Fruit fly (Drosophila melanogaster) ovary, adult (tissue): ENCODE data around the gene CIA30.

Experiments used
- CG17801 ChIP-seq: fragments of 200-800 bp; optimal IDR thresholded peaks from 2 replicates; lab custom pipeline; 2019; ENCODE audit warnings: missing biosample characterization, mild to moderate bottlenecking, missing genetic modification characterization, moderate library complexity; ENCODE audit not compliant: partially characterized antibody

The CIA30 gene

DNA sequence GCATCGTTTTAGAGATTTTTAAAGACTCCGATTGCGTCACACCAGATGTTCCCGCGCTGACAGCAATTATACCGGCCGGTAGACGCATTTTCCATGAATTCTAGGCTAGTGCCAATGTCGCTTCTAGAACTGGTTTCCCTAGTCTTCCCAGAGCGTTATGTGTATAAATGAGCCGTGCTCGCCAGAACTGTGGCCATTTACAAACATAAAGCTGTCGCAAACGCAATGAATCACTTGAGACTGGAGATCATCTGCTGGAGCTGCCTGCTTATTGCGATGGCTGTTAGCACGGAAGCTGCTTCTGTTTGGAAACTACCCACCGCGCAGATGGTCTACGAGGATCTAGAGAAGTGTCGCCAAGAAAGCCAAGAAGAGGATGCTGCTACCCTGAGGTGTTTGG is 22.5 kb upstream of the CIA30 start, which contains the start of gene Obp99d:
Gene Obp99d, plus strand, starts transcription at position 192 of the 400 bp plus-strand sequence.
- no peak for TF ChIP-seq CG17801 (GFP tag; lab: Kevin White, UChicago)

DNA sequence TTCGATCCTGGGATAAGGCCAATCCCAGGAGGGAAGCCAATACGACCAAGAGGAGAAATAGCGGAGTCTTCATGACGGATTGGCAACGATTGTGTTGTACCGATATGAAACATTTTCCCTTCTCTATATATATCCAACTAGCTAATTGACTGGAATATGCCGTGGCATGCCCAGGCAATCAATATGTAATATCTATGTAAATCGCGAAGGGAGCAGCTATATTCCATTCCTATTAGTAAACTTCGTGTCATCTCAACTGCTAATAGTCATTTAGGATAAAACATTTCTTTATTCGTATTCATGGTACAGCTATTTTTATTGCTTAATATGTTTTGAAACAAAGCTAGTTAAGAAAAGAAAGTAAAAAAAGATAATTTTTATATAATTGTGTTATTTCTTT is 21.5 kb upstream of the CIA30 start, which contains the start of gene Dup99B:
Gene Dup99B, minus strand, starts transcription at position 101 of the 400 bp plus-strand sequence.
- TF ChIP-seq CG17801 (GFP tag; lab: Kevin White, UChicago): no peak

DNA sequence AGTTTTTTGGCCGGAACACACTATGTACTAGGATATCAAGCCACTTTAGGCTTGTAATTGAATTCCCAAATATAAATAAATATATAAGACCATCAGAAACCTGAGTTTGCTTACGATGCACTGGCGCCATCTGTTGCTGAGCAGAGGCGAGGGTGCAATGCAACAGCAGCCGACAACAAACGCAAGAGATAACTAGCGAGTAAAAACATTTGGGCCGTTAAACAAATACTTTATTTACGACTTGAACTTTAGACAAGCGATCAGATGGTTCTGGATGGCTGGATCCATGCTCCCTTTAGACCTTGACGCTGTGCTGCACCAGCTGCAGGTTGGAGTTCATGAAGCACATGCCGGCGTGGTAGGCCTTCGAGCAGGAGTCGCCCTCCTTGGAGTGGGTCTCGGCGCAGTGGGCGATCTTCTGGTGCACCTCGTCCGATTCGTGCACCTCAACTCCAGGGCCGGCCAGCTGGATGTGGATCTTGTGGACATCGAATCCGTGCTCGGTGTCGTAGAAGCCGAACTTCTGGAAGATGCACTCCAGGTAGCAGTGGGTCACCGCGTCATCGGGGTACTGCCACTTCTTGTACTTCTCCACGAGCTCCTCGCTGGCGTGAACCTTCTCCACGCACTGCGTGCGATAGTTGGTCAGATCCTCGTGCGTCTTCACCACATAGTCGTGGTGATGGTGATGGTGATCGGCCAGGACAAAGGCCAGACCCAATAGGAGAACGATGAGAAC is 20.6 kb upstream of the CIA30 start:
- no peak for TF ChIP-seq CG17801 (GFP tag; lab: Kevin White, UChicago)

DNA sequence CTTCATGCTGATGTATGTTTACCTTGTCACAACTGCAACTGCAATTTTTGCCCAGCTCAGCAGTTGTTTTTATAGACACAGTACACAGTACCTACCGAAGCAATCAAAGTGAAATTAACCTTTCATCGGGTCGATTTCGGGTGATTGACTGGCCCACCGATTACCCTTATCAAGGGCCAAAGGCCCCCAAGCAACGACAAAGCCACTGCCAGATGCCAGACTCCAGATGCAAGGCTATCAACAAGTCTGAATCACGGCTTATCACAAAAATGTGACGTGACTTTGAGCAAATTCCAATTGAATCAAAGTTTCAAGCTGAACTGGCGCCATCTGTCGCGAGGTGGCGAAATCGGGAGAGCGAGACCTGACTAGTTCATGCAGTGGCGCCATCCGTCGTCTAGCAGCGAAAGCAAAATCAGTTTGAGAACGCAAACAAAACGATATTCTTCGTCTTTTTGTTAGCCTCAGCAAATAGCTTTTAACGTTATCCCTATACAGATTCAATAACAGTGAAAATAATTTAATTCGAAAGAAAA is 19.9 kb upstream of the CIA30 start, which contains the start of gene Obp99b:
Gene Obp99b, minus strand, starts transcription at position 115 of the 536 bp plus-strand sequence.
- TF ChIP-seq CG17801 (GFP tag; lab: Kevin White, UChicago): no peak

DNA sequence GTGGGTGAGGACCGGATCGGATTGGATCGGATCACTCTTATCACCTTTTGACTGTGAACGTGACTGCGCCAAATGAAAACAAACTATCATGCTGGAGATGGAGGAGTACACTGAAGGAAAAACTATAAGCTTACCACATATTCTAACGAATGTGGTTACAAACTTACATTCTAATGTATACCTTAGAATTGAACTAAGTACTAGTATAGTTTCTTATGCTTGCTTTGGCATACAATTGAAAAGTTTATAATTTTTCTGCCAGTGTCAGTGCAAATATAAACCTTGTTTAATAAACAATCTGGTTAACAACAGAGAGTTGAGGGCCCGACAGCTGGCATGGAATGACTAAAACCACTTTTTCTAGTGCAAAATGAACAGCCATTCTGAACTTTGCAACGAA is 19.2 kb upstream of the CIA30 start:
- TF ChIP-seq CG17801 (GFP tag; lab: Kevin White, UChicago): no peak

DNA sequence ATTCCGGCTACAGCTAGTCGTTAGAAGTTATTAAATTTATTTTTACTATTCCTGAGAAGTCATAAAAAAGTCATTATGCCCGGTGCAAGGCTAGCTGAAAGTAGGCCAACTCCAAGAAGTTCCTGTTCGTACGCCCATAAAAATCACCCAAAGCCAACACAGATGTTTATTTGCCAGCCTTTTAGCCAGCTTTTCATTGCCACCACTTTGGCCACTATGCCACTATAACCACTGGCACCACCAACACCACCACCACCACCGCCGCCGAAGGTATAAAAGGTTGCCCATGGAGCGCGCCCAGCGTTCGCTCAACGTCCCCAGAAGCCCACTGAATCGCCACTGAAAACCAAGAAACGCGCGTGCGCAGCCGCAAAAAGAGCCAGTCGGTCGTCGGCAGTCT is 18.4 kb upstream of the CIA30 start, which contains the start of gene CG15506:
Gene CG15506, plus strand, starts transcription at position 301 of the 400 bp plus-strand sequence.
- TF ChIP-seq CG17801 (GFP tag; lab: Kevin White, UChicago): no peak

DNA sequence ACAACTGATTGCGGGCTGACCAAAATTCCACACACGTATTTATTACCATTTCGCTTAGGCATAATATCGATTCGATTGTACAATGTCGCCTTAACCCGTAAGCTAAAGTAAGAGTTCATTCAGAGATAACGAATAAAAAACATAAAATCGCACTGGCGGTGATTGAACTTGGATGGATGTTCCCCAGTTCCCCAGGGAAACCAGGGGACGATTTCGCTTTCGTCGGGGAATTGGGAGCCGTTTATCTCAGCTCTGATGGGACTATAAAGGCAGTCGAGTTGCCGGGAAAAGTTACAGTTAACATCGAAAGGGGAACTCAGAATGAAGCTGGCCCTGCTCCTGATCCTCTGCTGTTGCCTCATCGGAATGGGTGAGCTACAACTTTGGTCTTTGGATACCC is 14.5 kb upstream of the CIA30 start, which contains the start of gene CG34296:
Gene CG34296, plus strand, starts transcription at position 301 of the 400 bp plus-strand sequence.
- no peak for TF ChIP-seq CG17801 (GFP tag; lab: Kevin White, UChicago)

DNA sequence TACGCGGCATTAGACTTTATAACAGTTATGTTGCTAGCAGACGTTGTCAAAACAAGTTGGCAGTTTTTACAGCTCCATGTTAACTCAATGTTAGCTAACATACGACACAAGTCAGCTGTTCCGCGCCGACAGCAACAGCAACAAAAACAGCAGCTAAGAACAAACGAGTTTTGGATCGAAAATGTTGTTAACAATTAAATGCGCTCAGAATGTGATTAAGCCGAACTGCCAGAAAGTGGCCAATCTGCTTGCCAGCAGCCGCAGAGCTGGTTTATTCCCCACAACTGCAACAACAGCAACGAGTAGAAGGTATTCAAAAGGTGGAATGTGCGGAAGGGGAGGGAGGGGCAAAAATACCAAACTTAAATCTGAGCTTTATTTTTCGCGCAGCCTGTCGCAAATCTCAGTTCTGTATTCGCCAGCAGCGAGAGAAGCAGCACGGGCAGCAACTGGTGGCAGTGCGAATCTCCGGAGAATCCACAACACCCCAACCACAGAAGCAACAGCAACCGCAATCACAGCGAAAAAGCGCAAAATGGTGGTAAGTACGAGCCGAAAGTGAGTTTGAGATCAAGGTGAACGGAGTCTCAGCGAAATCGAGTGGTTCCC is 13.6 kb upstream of the CIA30 start, which contains the start of gene Pcd:
Gene Pcd, plus strand, starts transcription at position 116 of the 609 bp plus-strand sequence.
- TF ChIP-seq CG17801 (GFP tag; lab: Kevin White, UChicago): peak; percentile 44

DNA sequence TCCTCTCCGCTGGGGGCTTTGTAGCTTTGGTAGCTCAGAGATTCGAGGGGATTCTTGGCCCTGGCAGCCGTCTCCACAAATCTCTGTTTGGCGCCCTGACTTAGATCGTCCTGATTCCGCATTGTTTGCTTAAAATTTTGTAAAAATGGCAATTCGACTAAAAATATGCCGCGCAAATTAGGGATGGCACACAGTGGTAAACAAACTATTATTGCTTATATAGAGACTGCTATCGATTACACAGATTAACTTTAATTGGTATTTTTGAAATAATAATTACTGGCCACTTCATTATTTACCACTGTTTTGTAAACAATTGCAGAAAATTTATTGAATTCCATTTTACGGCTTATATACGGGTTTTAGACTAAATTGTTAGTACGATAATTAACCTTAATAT is 12.0 kb upstream of the CIA30 start, which contains the start of the genes Naa40 and CG18731:
Gene Naa40, minus strand, starts transcription at position 206 of the 400 bp plus-strand sequence.
Gene CG18731, plus strand, starts transcription at position 283 of the 400 bp plus-strand sequence.
- no peak for TF ChIP-seq CG17801 (GFP tag; lab: Kevin White, UChicago)

DNA sequence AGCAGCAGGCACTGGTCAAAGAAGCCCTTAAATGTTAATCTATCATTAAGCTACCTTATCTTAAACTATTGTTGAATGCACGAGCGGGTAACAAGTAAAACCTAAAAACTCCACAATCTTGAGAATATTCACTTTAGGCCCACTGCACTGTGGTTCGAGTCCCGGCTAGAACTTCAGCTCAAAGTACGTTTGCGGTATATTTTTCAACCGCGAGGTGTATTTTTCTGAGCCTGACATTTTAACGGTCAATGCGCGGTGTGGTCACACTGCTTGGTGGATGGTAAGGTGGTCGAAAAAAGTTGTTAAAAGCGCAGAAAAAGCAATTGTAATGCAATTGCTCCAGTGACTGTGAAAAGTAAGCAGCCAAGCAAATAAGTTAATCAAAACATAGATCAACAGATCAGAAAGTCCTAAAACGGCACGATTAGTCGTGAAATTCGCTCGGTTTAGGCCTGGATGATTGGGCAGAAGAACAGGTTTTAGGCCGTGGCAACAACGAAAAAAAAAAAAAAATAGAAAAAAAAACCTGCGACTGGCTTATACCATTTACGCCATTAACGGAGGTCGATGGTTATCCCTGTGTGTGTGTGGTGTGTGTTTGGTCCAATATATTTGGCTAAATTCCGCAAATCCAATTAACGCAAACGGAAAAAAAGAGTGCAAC is 11.1 kb upstream of the CIA30 start, which contains the start of gene Kul:
Gene Kul, plus strand, starts transcription at position 254 of the 664 bp plus-strand sequence.
- TF ChIP-seq CG17801 (GFP tag; lab: Kevin White, UChicago): peak; percentile 5

DNA sequence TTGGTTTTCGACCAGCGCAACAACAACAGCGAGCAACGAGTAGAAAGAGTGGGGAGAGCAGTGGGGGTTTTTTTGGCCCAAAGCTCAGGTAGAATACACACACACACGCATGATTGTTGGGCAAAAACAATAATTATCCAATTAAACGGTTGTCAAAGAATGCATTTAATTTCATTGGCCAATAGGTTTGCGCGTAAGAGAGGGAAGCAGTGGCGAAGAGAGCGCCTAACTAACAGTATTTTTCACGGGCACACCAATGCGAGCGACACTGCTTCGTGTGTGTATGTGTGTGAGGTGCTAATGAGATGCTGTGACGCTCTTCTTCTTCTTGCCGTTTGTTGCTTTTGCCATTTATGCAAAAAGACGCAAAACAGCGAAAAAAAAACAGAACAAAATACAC is 10.5 kb upstream of the CIA30 start:
- TF ChIP-seq CG17801 (GFP tag; lab: Kevin White, UChicago): no peak

DNA sequence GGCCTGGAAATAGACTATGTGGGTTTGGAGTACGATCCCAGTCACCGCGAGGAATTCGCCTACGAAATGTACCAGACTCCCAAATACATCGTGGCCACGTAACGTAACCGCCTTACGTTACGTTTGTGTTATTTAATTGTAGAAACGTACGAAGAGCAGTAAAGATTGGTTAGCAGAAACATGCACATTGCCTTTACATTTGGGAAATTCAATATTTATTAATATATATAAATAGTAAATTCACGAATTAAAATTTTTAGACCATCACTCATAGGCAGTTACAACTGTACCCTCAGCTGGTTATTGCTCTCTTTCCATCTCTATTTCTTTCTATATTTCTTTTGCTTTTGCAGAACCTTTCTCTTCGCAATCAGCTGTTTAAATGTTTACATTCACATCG is 1.1 kb downstream of the CIA30 start, which contains the start of gene Gnpnat:
Gene Gnpnat, plus strand, starts transcription at position 385 of the 400 bp plus-strand sequence.
- peak; percentile 64 for TF ChIP-seq CG17801 (GFP tag; lab: Kevin White, UChicago)

DNA sequence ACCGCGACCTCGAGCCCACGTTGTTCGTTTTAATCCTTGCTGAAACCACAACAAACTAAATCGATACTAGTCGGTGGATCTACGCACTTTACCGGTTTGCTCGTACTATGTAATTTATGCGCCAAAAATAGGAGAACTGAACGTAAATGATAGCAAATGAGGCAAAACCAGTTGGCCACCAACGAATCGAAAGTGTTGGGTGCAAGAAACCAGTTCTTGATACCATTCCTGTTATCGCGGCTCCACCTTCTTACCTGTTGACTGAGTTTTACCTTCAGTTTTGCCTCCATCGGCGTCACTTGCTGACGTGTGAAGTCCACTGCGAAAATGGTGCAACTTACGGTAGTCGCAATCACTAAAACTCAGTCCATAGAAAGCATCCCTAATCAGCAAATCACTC is 3.3 kb downstream of the CIA30 start:
- no peak for TF ChIP-seq CG17801 (GFP tag; lab: Kevin White, UChicago)

DNA sequence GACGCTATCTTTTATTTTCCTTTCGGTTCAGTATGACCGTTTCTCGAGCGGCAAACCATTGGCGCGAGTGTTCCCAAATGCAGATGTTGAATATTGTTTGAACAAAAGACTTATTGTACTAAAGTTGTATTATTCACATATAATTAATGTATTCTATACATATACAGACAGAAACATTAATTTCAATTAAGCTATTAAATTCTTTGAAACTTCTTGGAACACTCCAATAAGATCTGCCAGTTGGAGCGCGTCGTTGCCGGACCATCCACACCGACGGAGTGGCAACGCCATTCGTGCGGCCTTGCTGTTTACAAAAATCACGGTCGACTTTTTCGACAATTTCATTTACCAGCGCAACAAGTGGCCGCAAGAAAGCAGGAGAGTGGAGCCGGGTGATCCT is 8.3 kb downstream of the CIA30 start, which contains the start of the genes Wdr24 and IntS11:
Gene Wdr24, minus strand, starts transcription at position 37 of the 400 bp plus-strand sequence.
Gene IntS11, plus strand, starts transcription at position 282 of the 400 bp plus-strand sequence.
- TF ChIP-seq CG17801 (GFP tag; lab: Kevin White, UChicago): peak; percentile 89
